Worm (Caenorhabditis elegans) whole organism, L1 larva: ENCODE data around the gene F08B12.4.

ENCODE experiments used
- alr-1 ChIP-seq: fragments of 200-800 bp; sonication (Bioruptor generic); optimal IDR thresholded peaks from 2 replicates; lab custom pipeline; 2018; ENCODE audit warnings: borderline replicate concordance, mild to moderate bottlenecking, missing genetic modification characterization, missing compliant biosample characterization
- mdl-1 ChIP-seq, 2 experiments: fragments of 150-350 bp; optimal IDR thresholded peaks; 2 replicates each; lab custom pipeline; 2014 to 2017; ENCODE audit warnings: missing biosample characterization in 2 of 2, missing genetic modification characterization in 2 of 2, inconsistent platforms in 1 of 2

- TF ChIP-seq mdl-1 (tag; optimal IDR thresholded peaks at IDR 0.05; lab: Kevin White, UChicago) (no peak), alr-1 (tag; lab: Kevin White, UChicago) (no peak)
Measured at ce11 chrX:11368417-11368816, 39.1 kb downstream of the F08B12.4 start, which contains the start of gene ttyh-1.
